Worm (Caenorhabditis elegans): ENCODE data around the gene Y97E10AR.8.

The Y97E10AR.8 gene

ce11 chrV:7980993-7981595 lies 24.0 kb upstream of the Y97E10AR.8 start, which contains the start of gene F26D11.1:
F26D11.1 (plus strand) TSS chrV:7981545.
- TF ChIP-seq snpc-4 (tag; optimal IDR thresholded peaks at IDR 0.05) (no peak), F13H6.1 (tag; optimal IDR thresholded peaks at IDR 0.05) (no peak), Y55F3AM.14 (GFP tag; optimal IDR thresholded peaks at IDR 0.05) (no peak), sma-9 (GFP tag; optimal IDR thresholded peaks at IDR 0.05) (no peak), sma-9 (tag; optimal IDR thresholded peaks at IDR 0.05) (no peak), nhr-21 (tag; optimal IDR thresholded peaks at IDR 0.05) (no peak), skn-1 (tag; optimal IDR thresholded peaks at IDR 0.05) (no peak), egl-27 (tag; optimal IDR thresholded peaks at IDR 0.05) (no peak), R02D3.7 (tag; optimal IDR thresholded peaks at IDR 0.05) (no peak), lin-39 (tag; optimal IDR thresholded peaks at IDR 0.05) (no peak), lin-13 (GFP tag; optimal IDR thresholded peaks at IDR 0.05) (no peak), blmp-1 (tag; optimal IDR thresholded peaks at IDR 0.05; ENCODE audit: insufficient read depth) (no peak), nhr-129 (tag; optimal IDR thresholded peaks at IDR 0.05) (no peak), gmeb-1 (tag; optimal IDR thresholded peaks at IDR 0.05) (no peak), mbf-1 (tag; optimal IDR thresholded peaks at IDR 0.05) (no peak), elt-1 (tag; optimal IDR thresholded peaks at IDR 0.05) (no peak), crh-2 (tag; optimal IDR thresholded peaks at IDR 0.05) (no peak), unc-39 (tag; optimal IDR thresholded peaks at IDR 0.05) (no peak), nhr-25 (tag; optimal IDR thresholded peaks at IDR 0.05) (no peak), ceh-16 (tag; optimal IDR thresholded peaks at IDR 0.05) (no peak)

- TF ChIP-seq lsy-2 (tag; optimal IDR thresholded peaks at IDR 0.05), result peak; percentile 84 to 96
- peak; percentile 20 for TF ChIP-seq fos-1 (tag; optimal IDR thresholded peaks at IDR 0.05)
- TF ChIP-seq nhr-129 (tag; optimal IDR thresholded peaks at IDR 0.05), result peak; percentile 45
- no peak for TF ChIP-seq ceh-82 (tag; optimal IDR thresholded peaks at IDR 0.05)
- TF ChIP-seq gmeb-1 (tag; optimal IDR thresholded peaks at IDR 0.05), result peak; percentile 54
- TF ChIP-seq unc-55 (GFP tag; optimal IDR thresholded peaks at IDR 0.05), result peak; percentile 72
- peak; percentile 12 for TF ChIP-seq crh-2 (tag; optimal IDR thresholded peaks at IDR 0.05)
- no peak for TF ChIP-seq ztf-4 (tag; optimal IDR thresholded peaks at IDR 0.05)
- TF ChIP-seq C34F6.9 (tag; optimal IDR thresholded peaks at IDR 0.05), result peak; percentile 75
- peak; percentile 30 for TF ChIP-seq nhr-25 (tag; optimal IDR thresholded peaks at IDR 0.05)
- no peak for TF ChIP-seq Y55F3AM.14 (GFP tag; optimal IDR thresholded peaks at IDR 0.05)
- TF ChIP-seq blmp-1 (tag; optimal IDR thresholded peaks at IDR 0.05; ENCODE audit: insufficient read depth), result peak; percentile 3
- TF ChIP-seq dmd-4 (tag; optimal IDR thresholded peaks at IDR 0.05), result no peak
These were observed 21.6 kb upstream of the Y97E10AR.8 start, which contains the start of the genes natb-1 and abhd-12 for ce11 chrV:7983381-7984052. natb-1 (minus strand) TSS chrV:7983431. abhd-12 (plus strand) TSS chrV:7983879.

DNA sequence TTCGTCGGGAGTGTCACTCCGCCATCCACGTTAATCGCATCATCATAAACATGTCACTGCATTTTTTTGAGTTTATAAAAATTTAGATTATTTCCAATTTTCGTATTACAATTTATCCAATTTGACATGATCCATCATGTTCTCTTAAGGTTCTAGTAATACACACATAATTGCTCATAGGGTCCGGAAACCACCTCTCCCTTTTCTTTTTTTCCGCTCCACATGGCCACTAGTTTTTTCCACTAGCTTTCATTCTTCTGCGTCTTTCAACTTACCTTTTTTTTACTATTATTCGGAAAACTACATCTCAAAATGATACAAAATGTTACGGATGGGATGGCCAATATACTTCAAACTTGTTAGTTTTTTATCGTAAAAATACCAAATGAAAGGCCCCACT lies 19.2 kb upstream of the Y97E10AR.8 start, which contains the start of gene Y97E10AL.1:
Gene Y97E10AL.1 (plus strand): TSS at position 301 of the 400 bp plus-strand sequence.
- TF ChIP-seq ztf-1 (GFP tag; conservative IDR thresholded peaks at IDR 0.05), result no peak
- TF ChIP-seq nhr-11 (tag; optimal IDR thresholded peaks at IDR 0.05), result no peak
- no peak for TF ChIP-seq nhr-129 (tag; optimal IDR thresholded peaks at IDR 0.05)
- no peak for TF ChIP-seq mab-5 (tag; optimal IDR thresholded peaks at IDR 0.05)
- TF ChIP-seq elt-3 (tag; optimal IDR thresholded peaks at IDR 0.05), result no peak
- no peak for TF ChIP-seq aly-2 (tag; optimal IDR thresholded peaks at IDR 0.05)
- TF ChIP-seq mdl-1 (tag; optimal IDR thresholded peaks at IDR 0.05), result no peak
- no peak for TF ChIP-seq nhr-237 (tag; optimal IDR thresholded peaks at IDR 0.05)
- TF ChIP-seq ceh-16 (tag; optimal IDR thresholded peaks at IDR 0.05), result no peak
- TF ChIP-seq crh-2 (tag; optimal IDR thresholded peaks at IDR 0.05), result no peak
- no peak for TF ChIP-seq fos-1 (tag; optimal IDR thresholded peaks at IDR 0.05)
- no peak for TF ChIP-seq ZK546.5 (tag; optimal IDR thresholded peaks at IDR 0.05)
- no peak for TF ChIP-seq ztf-11 (tag; optimal IDR thresholded peaks at IDR 0.05)
- TF ChIP-seq snpc-4 (tag; optimal IDR thresholded peaks at IDR 0.05), result no peak
- TF ChIP-seq dmd-4 (tag; optimal IDR thresholded peaks at IDR 0.05), result no peak
- TF ChIP-seq nhr-25 (tag; optimal IDR thresholded peaks at IDR 0.05), result no peak
- no peak for TF ChIP-seq ceh-82 (tag; optimal IDR thresholded peaks at IDR 0.05)

ce11 chrV:7994570-7994969 lies 10.5 kb upstream of the Y97E10AR.8 start, which contains the start of gene ceh-76:
ceh-76 (minus strand) TSS chrV:7994670.
- TF ChIP-seq ztf-4 (tag; optimal IDR thresholded peaks at IDR 0.05), result no peak
- no peak for TF ChIP-seq lsy-2 (tag; optimal IDR thresholded peaks at IDR 0.05)
- TF ChIP-seq lin-11 (tag; optimal IDR thresholded peaks at IDR 0.05), result no peak
- no peak for TF ChIP-seq aly-2 (tag; optimal IDR thresholded peaks at IDR 0.05)
- no peak for TF ChIP-seq ceh-16 (tag; optimal IDR thresholded peaks at IDR 0.05)
- TF ChIP-seq ztf-1 (GFP tag; conservative IDR thresholded peaks at IDR 0.05), result no peak
- no peak for TF ChIP-seq zag-1 (tag; optimal IDR thresholded peaks at IDR 0.05)
- TF ChIP-seq nhr-10 (tag; optimal IDR thresholded peaks at IDR 0.05), result no peak
- no peak for TF ChIP-seq nhr-11 (tag; optimal IDR thresholded peaks at IDR 0.05)
- TF ChIP-seq snpc-4 (tag; optimal IDR thresholded peaks at IDR 0.05), result no peak
